Worm (Caenorhabditis elegans) whole organism, L1 larva: ENCODE data around the gene F45F2.9.
A peak's percentile ranks its signal among the peaks of the same experiment; 100 is the strongest.
"Not testable (repeated sequence)": the region's sequence is repeated elsewhere in the genome, so short reads cannot be mapped to it uniquely, and the experiment has no call there.

Experiments
- ceh-82 ChIP-seq, 3 experiments: fragments of 150-350 bp in 1 of 3; sonication (generic microtip) in 2 of 3; optimal IDR thresholded peaks; 2 replicates each; lab custom pipeline; 2014 to 2017; ENCODE audit warnings: missing biosample characterization in 3 of 3, missing genetic modification characterization in 3 of 3
- dpl-1 ChIP-seq, 3 experiments: fragments of 150-350 bp in 2 of 3; sonication (generic microtip) in 1 of 3; optimal IDR thresholded peaks; 2 replicates each; lab custom pipeline; 2014 to 2017; ENCODE audit warnings: missing biosample characterization in 3 of 3, missing genetic modification characterization in 3 of 3, missing genetic modification reagents in 3 of 3
- jun-1 ChIP-seq: fragments of 150-350 bp; optimal IDR thresholded peaks from 2 replicates; lab custom pipeline; 2014; ENCODE audit warnings: missing biosample characterization, missing genetic modification reagents, missing genetic modification characterization
- lin-13 ChIP-seq: fragments of 150-350 bp; optimal IDR thresholded peaks from 2 replicates; lab custom pipeline; 2014; ENCODE audit warnings: missing biosample characterization, missing genetic modification reagents, missing genetic modification characterization
- lin-35 ChIP-seq, 2 experiments: fragments of 150-350 bp; optimal IDR thresholded peaks; 2 replicates each; lab custom pipeline; 2014; ENCODE audit warnings: missing biosample characterization in 2 of 2, missing genetic modification characterization in 2 of 2, missing genetic modification reagents in 2 of 2
- nhr-20 ChIP-seq: sonication (generic microtip); optimal IDR thresholded peaks from 2 replicates; lab custom pipeline; 2016; ENCODE audit warnings: mild to moderate bottlenecking, missing genetic modification characterization, missing compliant biosample characterization
- nhr-237 ChIP-seq: fragments of 150-350 bp; optimal IDR thresholded peaks from 2 replicates; lab custom pipeline; 2014; ENCODE audit warnings: missing biosample characterization, missing genetic modification characterization
- snpc-4 ChIP-seq: fragments of 150-350 bp; optimal IDR thresholded peaks from 2 replicates; lab custom pipeline; 2014; ENCODE audit warnings: missing biosample characterization, missing genetic modification characterization
- tbx-2 ChIP-seq: sonication (generic microtip); optimal IDR thresholded peaks from 2 replicates; lab custom pipeline; 2016; ENCODE audit warnings: missing genetic modification characterization, missing compliant biosample characterization
- unc-130 ChIP-seq: fragments of 150-350 bp; optimal IDR thresholded peaks from 2 replicates; lab custom pipeline; 2017; ENCODE audit warnings: missing biosample characterization, missing genetic modification characterization, inconsistent platforms

DNA sequence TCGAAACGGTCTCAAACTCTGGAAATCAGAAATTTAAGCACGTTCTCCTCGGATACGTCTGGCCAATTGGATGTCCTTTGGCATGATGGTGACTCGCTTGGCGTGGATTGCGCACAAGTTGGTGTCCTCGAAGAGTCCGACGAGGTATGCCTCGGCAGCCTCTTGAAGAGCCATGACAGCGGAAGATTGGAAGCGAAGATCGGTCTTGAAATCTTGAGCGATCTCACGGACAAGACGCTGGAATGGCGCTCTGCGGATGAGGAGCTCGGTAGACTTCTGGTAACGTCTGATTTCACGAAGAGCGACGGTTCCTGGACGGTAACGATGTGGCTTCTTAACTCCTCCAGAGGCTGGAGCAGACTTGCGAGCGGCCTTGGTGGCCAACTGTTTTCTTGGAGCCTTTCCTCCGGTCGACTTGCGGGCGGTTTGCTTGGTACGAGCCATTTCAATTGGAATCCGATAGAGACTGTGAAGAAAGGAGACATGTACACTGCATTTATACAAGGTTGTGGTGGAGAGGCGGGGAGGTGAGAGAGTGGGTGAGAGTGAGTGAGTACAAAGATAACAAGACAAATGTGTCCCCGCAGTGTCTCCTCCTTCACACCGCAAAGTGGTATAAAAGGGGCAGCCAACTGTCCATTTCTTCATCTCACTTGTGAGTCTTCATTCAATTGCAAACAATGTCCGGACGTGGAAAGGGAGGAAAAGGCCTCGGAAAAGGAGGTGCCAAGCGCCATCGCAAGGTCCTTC is 21.4 kb upstream of the F45F2.9 start, which contains the start of the genes his-6 and his-5:
- TF ChIP-seq lin-13 (GFP tag; lab: Kevin White, UChicago); ceh-82 (tag; optimal IDR thresholded peaks at IDR 0.05; lab: Kevin White, UChicago); snpc-4; lin-35 (GFP tag; optimal IDR thresholded peaks at IDR 0.05; lab: Kevin White, UChicago); unc-130 (tag; lab: Kevin White, UChicago); jun-1 (tag; lab: Kevin White, UChicago); dpl-1 (GFP tag; optimal IDR thresholded peaks at IDR 0.05; lab: Kevin White, UChicago); nhr-237 (tag; lab: Kevin White, UChicago); tbx-2 (tag; lab: Kevin White, UChicago): not testable (repeated sequence)
- peak; percentile 43 for TF ChIP-seq nhr-20
